Fruit fly (Drosophila melanogaster): ENCODE results near the gene VhaM9.7-a.

VhaM9.7-a gene

DNA sequence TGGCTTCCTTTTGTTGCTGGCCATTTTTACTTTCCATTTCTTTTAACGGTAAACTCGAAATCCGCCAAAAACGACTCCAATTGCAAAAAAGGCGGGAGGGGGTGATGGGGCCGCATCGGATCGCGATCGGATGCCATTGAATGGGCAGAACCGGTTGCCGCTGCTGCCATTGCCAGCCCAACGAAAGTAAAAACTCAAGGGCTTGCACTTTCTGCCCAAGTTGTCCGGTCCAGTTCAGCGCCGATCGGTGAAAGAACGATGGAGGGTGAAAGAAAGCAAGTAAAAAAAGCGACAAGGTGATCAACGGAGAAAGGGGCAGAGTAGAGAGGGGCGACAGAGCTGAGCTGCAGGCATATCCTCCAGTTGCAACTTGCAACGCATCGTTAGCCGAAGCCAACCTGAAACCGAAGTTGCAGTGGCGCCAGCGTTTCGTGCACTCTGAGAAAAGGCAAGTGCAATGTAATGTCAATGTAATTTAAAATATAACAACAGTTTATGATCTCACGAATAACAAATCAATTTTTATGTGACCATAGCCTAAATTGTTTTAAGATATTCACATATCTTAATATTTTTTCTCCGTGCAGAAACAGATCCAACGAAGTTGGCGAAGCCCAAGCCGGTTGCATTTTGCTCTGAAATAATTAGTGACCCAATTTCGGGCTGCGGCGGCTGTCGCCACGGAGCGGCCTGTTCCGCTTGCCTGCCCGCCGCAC lies 41.9 kb downstream of the VhaM9.7-a start (continued):
- no peak for TF ChIP-seq CG6854 (GFP tag; optimal IDR thresholded peaks at IDR 0.05)
- TF ChIP-seq CG2712 (tag; optimal IDR thresholded peaks at IDR 0.05) = peak; percentile 33
- no peak for TF ChIP-seq CG15269 (tag; optimal IDR thresholded peaks at IDR 0.05)
- no peak for TF ChIP-seq cwo (GFP tag; optimal IDR thresholded peaks at IDR 0.05)
- no peak for TF ChIP-seq Dip3 (GFP tag; optimal IDR thresholded peaks at IDR 0.05)
- no peak for TF ChIP-seq Atf3 (GFP tag; optimal IDR thresholded peaks at IDR 0.05)
- TF ChIP-seq CG16813 (GFP tag; IDR thresholded peaks at IDR 0.05; ENCODE audit: partially characterized antibody) = no peak
- TF ChIP-seq CG18476 (GFP tag; optimal IDR thresholded peaks at IDR 0.05) = no peak
- TF ChIP-seq tup (GFP tag; optimal IDR thresholded peaks at IDR 0.05) = no peak
- no peak for TF ChIP-seq sr (GFP tag; IDR thresholded peaks at IDR 0.05)
- no peak for TF ChIP-seq CG31388 (GFP tag; optimal IDR thresholded peaks at IDR 0.05)
- no peak for TF ChIP-seq Taf1 (GFP tag; IDR thresholded peaks at IDR 0.05)
- TF ChIP-seq chm (GFP tag; IDR thresholded peaks at IDR 0.05) = peak; percentile 29; the same call in 1 of the 2 replicates
- no peak for TF ChIP-seq CG12942 (GFP tag; optimal IDR thresholded peaks at IDR 0.05)
- no peak for TF ChIP-seq cato (GFP tag; optimal IDR thresholded peaks at IDR 0.05; ENCODE audit: borderline replicate concordance)
- TF ChIP-seq Elba2 (GFP tag; optimal IDR thresholded peaks at IDR 0.05) = no peak
- TF ChIP-seq CG13287 (GFP tag; IDR thresholded peaks at IDR 0.05; ENCODE audit: partially characterized antibody) = no peak
- no peak for TF ChIP-seq Sox100B (GFP tag; optimal IDR thresholded peaks at IDR 0.05)
- TF ChIP-seq gro (GFP tag; optimal IDR thresholded peaks at IDR 0.05) = no peak
- no peak for TF ChIP-seq CG6689 (GFP tag; IDR thresholded peaks at IDR 0.05)
- TF ChIP-seq sc (optimal IDR thresholded peaks at IDR 0.05) = no peak
- TF ChIP-seq sc (GFP tag; optimal IDR thresholded peaks at IDR 0.05) = no peak
- no peak for TF ChIP-seq phol (tag; optimal IDR thresholded peaks at IDR 0.05)
- TF ChIP-seq row (GFP tag; IDR thresholded peaks at IDR 0.05) = no peak; the same call in 2 of the 3 replicates
- TF ChIP-seq Xrp1 (GFP tag; IDR thresholded peaks at IDR 0.05) = peak; percentile 44; the same call in 1 of the 2 replicates
- TF ChIP-seq ato (GFP tag; IDR thresholded peaks at IDR 0.05; ENCODE audit: partially characterized antibody) = no peak
- TF ChIP-seq ci (GFP tag; IDR thresholded peaks at IDR 0.05) = 0 out of 3 replicates have a peak, but pooled peaks have one; percentile 8
- TF ChIP-seq jing (GFP tag; optimal IDR thresholded peaks at IDR 0.05) = no peak
- peak; percentile 25 for TF ChIP-seq nom (GFP tag; optimal IDR thresholded peaks at IDR 0.05)
- 0 out of 2 replicates have a peak, but pooled peaks have one; percentile 18 for TF ChIP-seq sisA (GFP tag; IDR thresholded peaks at IDR 0.05)
- no peak for TF ChIP-seq oc (tag; optimal IDR thresholded peaks at IDR 0.05)

- TF ChIP-seq CG9609 (GFP tag; optimal IDR thresholded peaks at IDR 0.05) (no peak), kni (GFP tag; optimal IDR thresholded peaks at IDR 0.05) (peak; percentile 86), ttk (GFP tag; IDR thresholded peaks at IDR 0.05) (no peak), Hr39 (optimal IDR thresholded peaks at IDR 0.05) (no peak), maf-S (GFP tag; optimal IDR thresholded peaks at IDR 0.05) (no peak), Hmr (GFP tag; optimal IDR thresholded peaks at IDR 0.05) (no peak), chinmo (GFP tag; IDR thresholded peaks at IDR 0.05; ENCODE audit: partially characterized antibody) (no peak), CG5953 (GFP tag; IDR thresholded peaks at IDR 0.05) (no peak), BtbVII (GFP tag; optimal IDR thresholded peaks at IDR 0.05) (no peak), NfI (GFP tag; optimal IDR thresholded peaks at IDR 0.05) (no peak), NK7.1 (GFP tag; optimal IDR thresholded peaks at IDR 0.05) (no peak), Bdp1 (GFP tag; optimal IDR thresholded peaks at IDR 0.05) (no peak), jumu (GFP tag; optimal IDR thresholded peaks at IDR 0.05) (no peak), Doc2 (GFP tag; IDR thresholded peaks at IDR 0.05) (no peak), lilli (GFP tag; optimal IDR thresholded peaks at IDR 0.05) (no peak), slou (GFP tag; optimal IDR thresholded peaks at IDR 0.05) (no peak), CG1529 (GFP tag; optimal IDR thresholded peaks at IDR 0.05) (no peak), Ets97D (GFP tag; optimal IDR thresholded peaks at IDR 0.05) (no peak), CG15514 (GFP tag; optimal IDR thresholded peaks at IDR 0.05) (no peak), dpn (GFP tag; optimal IDR thresholded peaks at IDR 0.05) (no peak)
Measured at dm6 chr3L:4307691-4308383, 45.3 kb downstream of the VhaM9.7-a start, which contains the start of gene dyl. Gene dyl (minus strand): TSS chr3L:4307718.
